Worm (Caenorhabditis elegans) whole organism, young adult: ENCODE data around the gene C16C8.27.
"Not testable (repeated sequence)": the region's sequence is repeated elsewhere in the genome, so short reads cannot be mapped to it uniquely, and the experiment has no call there.

ENCODE experiments used
- B0336.3 ChIP-seq: fragments of 200-800 bp; sonication (Bioruptor generic); IDR thresholded peaks from 2 replicates; pipeline ENCODE4 v1.3.6; 2022; ENCODE audit warnings: missing genetic modification characterization, missing compliant biosample characterization
- C17E4.6 ChIP-seq: fragments of 200-800 bp; sonication (Bioruptor generic); IDR thresholded peaks from 2 replicates; pipeline ENCODE4 v1.3.6; 2022; ENCODE audit warnings: missing genetic modification reagents, missing genetic modification characterization, missing compliant biosample characterization
- D2030.7 ChIP-seq: fragments of 200-800 bp; sonication (Bioruptor generic); IDR thresholded peaks from 2 replicates; pipeline ENCODE4 v1.3.6; 2022; ENCODE audit warnings: missing genetic modification reagents, missing genetic modification characterization, missing compliant biosample characterization
- F33H1.4 ChIP-seq: fragments of 200-800 bp; sonication (Bioruptor generic); IDR thresholded peaks from 2 replicates; pipeline ENCODE4 v1.3.6; 2022; ENCODE audit warnings: missing genetic modification reagents, missing genetic modification characterization, missing compliant biosample characterization
- F39B2.1 ChIP-seq: fragments of 200-800 bp; sonication (Bioruptor generic); IDR thresholded peaks from 2 replicates; pipeline ENCODE4 v1.3.6; 2022; ENCODE audit warnings: missing genetic modification reagents, missing genetic modification characterization, missing compliant biosample characterization
- F52B5.7 ChIP-seq: sonication (generic microtip); optimal IDR thresholded peaks from 2 replicates; lab custom pipeline; 2016; ENCODE audit warnings: mild to moderate bottlenecking, missing genetic modification characterization, missing compliant biosample characterization
- F57C9.4 ChIP-seq: sonication (generic microtip); optimal IDR thresholded peaks from 2 replicates; lab custom pipeline; 2017; ENCODE audit warnings: mild to moderate bottlenecking, missing genetic modification characterization, missing compliant biosample characterization
- K11D2.4 ChIP-seq: fragments of 200-800 bp; sonication (Bioruptor generic); IDR thresholded peaks from 2 replicates; pipeline ENCODE4 v1.3.6; 2022; ENCODE audit warnings: missing genetic modification reagents, missing genetic modification characterization, missing compliant biosample characterization
- T07F8.4 ChIP-seq: sonication (generic microtip); optimal IDR thresholded peaks from 2 replicates; lab custom pipeline; 2016; ENCODE audit warnings: mild to moderate bottlenecking, missing genetic modification characterization, moderate library complexity, missing compliant biosample characterization
- T26A5.8 ChIP-seq: sonication (generic microtip); optimal IDR thresholded peaks from 2 replicates; lab custom pipeline; 2016; ENCODE audit warnings: missing genetic modification characterization, missing compliant biosample characterization
- atf-7 ChIP-seq: sonication (generic microtip); optimal IDR thresholded peaks from 2 replicates; lab custom pipeline; 2017; ENCODE audit warnings: mild to moderate bottlenecking, missing genetic modification characterization, missing compliant biosample characterization
- athp-1 ChIP-seq: sonication (generic microtip); optimal IDR thresholded peaks from 2 replicates; lab custom pipeline; 2017; ENCODE audit warnings: mild to moderate bottlenecking, missing genetic modification characterization, missing compliant biosample characterization
- attf-5 ChIP-seq: fragments of 200-800 bp; sonication (Bioruptor generic); optimal IDR thresholded peaks from 2 replicates; lab custom pipeline; 2018; ENCODE audit warnings: mild to moderate bottlenecking, missing genetic modification characterization, missing compliant biosample characterization
- ccch-3 ChIP-seq: fragments of 200-800 bp; sonication (Bioruptor generic); optimal IDR thresholded peaks from 2 replicates; lab custom pipeline; 2018; ENCODE audit warnings: mild to moderate bottlenecking, missing genetic modification characterization, missing compliant biosample characterization
- cebp-1 ChIP-seq, 2 experiments: fragments of 200-800 bp in 1 of 2; sonication (Bioruptor generic) in 1 of 2; sonication (generic microtip) in 1 of 2; IDR thresholded peaks in 1 of 2; optimal IDR thresholded peaks in 1 of 2; 2 replicates each; pipeline versions ENCODE4 v1.3.6 to Lab custom; 2017 to 2022; ENCODE audit warnings: missing compliant biosample characterization in 2 of 2, missing genetic modification characterization in 2 of 2, mild to moderate bottlenecking in 1 of 2, missing genetic modification reagents in 1 of 2, moderate library complexity in 1 of 2
- ceh-79 ChIP-seq: sonication (generic microtip); optimal IDR thresholded peaks from 2 replicates; lab custom pipeline; 2017; ENCODE audit warnings: mild to moderate bottlenecking, missing genetic modification characterization, missing compliant biosample characterization
- ceh-91 ChIP-seq: fragments of 200-800 bp; sonication (Bioruptor generic); IDR thresholded peaks from 2 replicates; pipeline ENCODE4 v1.3.6; 2022; ENCODE audit warnings: missing genetic modification reagents, missing genetic modification characterization, missing compliant biosample characterization
- chd-7 ChIP-seq: sonication (generic microtip); optimal IDR thresholded peaks from 2 replicates; lab custom pipeline; 2016; ENCODE audit warnings: mild to moderate bottlenecking, missing genetic modification characterization, moderate library complexity, missing compliant biosample characterization
- die-1 ChIP-seq: sonication (generic microtip); optimal IDR thresholded peaks from 2 replicates; lab custom pipeline; 2016; ENCODE audit warnings: missing genotype, mild to moderate bottlenecking, missing genetic modification characterization, missing compliant biosample characterization
- dox-1 ChIP-seq: fragments of 200-800 bp; sonication (Bioruptor generic); IDR thresholded peaks from 2 replicates; pipeline ENCODE4 v1.3.6; 2022; ENCODE audit warnings: missing genetic modification reagents, missing genetic modification characterization, missing compliant biosample characterization
- dpff-1 ChIP-seq: sonication (generic microtip); optimal IDR thresholded peaks from 2 replicates; lab custom pipeline; 2017; ENCODE audit warnings: mild to moderate bottlenecking, missing genetic modification characterization, missing compliant biosample characterization
- egl-44 ChIP-seq: fragments of 200-800 bp; sonication (Bioruptor generic); IDR thresholded peaks from 2 replicates; pipeline ENCODE4 v1.3.6; 2022; ENCODE audit warnings: missing genetic modification reagents, missing genetic modification characterization, missing compliant biosample characterization
- egrh-3 ChIP-seq: fragments of 200-800 bp; sonication (Bioruptor generic); IDR thresholded peaks from 2 replicates; pipeline ENCODE4 v1.3.6; 2022; ENCODE audit warnings: missing genetic modification reagents, missing genetic modification characterization, missing compliant biosample characterization
- ets-4 ChIP-seq: fragments of 200-800 bp; sonication (Bioruptor generic); optimal IDR thresholded peaks from 2 replicates; lab custom pipeline; 2018; ENCODE audit warnings: mild to moderate bottlenecking, missing genetic modification characterization, missing compliant biosample characterization
- lin-26 ChIP-seq: fragments of 200-800 bp; sonication (Bioruptor generic); IDR thresholded peaks from 2 replicates; pipeline ENCODE4 v1.3.6; 2022; ENCODE audit warnings: missing genetic modification reagents, missing genetic modification characterization, missing compliant biosample characterization
- lsl-1 ChIP-seq: fragments of 200-800 bp; sonication (Bioruptor generic); optimal IDR thresholded peaks from 2 replicates; lab custom pipeline; 2018; ENCODE audit warnings: mild to moderate bottlenecking, missing genetic modification characterization, moderate library complexity, missing compliant biosample characterization
- madf-10 ChIP-seq: sonication (generic microtip); optimal IDR thresholded peaks from 2 replicates; lab custom pipeline; 2016; ENCODE audit warnings: mild to moderate bottlenecking, missing genetic modification characterization, missing compliant biosample characterization
- madf-3 ChIP-seq: fragments of 200-800 bp; sonication (Bioruptor generic); IDR thresholded peaks from 2 replicates; pipeline ENCODE4 v1.3.6; 2022; ENCODE audit warnings: missing genetic modification reagents, missing genetic modification characterization, missing compliant biosample characterization
- madf-6 ChIP-seq: fragments of 200-800 bp; sonication (Bioruptor generic); IDR thresholded peaks from 2 replicates; pipeline ENCODE4 v1.3.6; 2022; ENCODE audit warnings: missing genetic modification reagents, missing genetic modification characterization, missing compliant biosample characterization
- mcd-1 ChIP-seq: fragments of 200-800 bp; sonication (Bioruptor generic); IDR thresholded peaks from 2 replicates; pipeline ENCODE4 v1.3.6; 2022; ENCODE audit warnings: missing genetic modification reagents, missing genetic modification characterization, missing compliant biosample characterization
- nfya-1 ChIP-seq: sonication (generic microtip); optimal IDR thresholded peaks from 2 replicates; lab custom pipeline; 2017; ENCODE audit warnings: antibody characterized with exemption, missing compliant biosample characterization, missing genetic modification characterization, borderline replicate concordance; ENCODE audit not compliant: insufficient read depth
- nhr-27 ChIP-seq: fragments of 200-800 bp; sonication (Bioruptor generic); optimal IDR thresholded peaks from 2 replicates; lab custom pipeline; 2018; ENCODE audit warnings: mild to moderate bottlenecking, missing genetic modification characterization, moderate library complexity, missing compliant biosample characterization
- rcor-1 ChIP-seq: fragments of 200-800 bp; sonication (Bioruptor generic); IDR thresholded peaks from 2 replicates; pipeline ENCODE4 v1.3.6; 2022; ENCODE audit warnings: missing genetic modification reagents, missing genetic modification characterization, missing compliant biosample characterization
- snpc-4 ChIP-seq, 5 experiments: fragments of 150-350 bp in 1 of 5; sonication (generic microtip) in 4 of 5; optimal IDR thresholded peaks; 2 replicates each; lab custom pipeline; 2014 to 2018; ENCODE audit warnings: missing genetic modification characterization in 5 of 5, missing biosample characterization in 3 of 5, antibody characterized with exemption in 2 of 5, mild to moderate bottlenecking in 2 of 5, missing compliant biosample characterization in 2 of 5, missing genotype in 2 of 5, moderate library complexity in 2 of 5, missing genetic modification reagents in 1 of 5
- sptf-2 ChIP-seq: fragments of 200-800 bp; sonication (Bioruptor generic); optimal IDR thresholded peaks from 2 replicates; lab custom pipeline; 2018; ENCODE audit warnings: mild to moderate bottlenecking, missing genetic modification characterization, missing compliant biosample characterization
- tbx-9 ChIP-seq: sonication (generic microtip); optimal IDR thresholded peaks from 2 replicates; lab custom pipeline; 2016; ENCODE audit warnings: borderline replicate concordance, missing genetic modification characterization, inconsistent platforms, missing compliant biosample characterization
- tlf-1 ChIP-seq: fragments of 200-800 bp; sonication (Bioruptor generic); optimal IDR thresholded peaks from 2 replicates; lab custom pipeline; 2018; ENCODE audit warnings: mild to moderate bottlenecking, missing genetic modification characterization, missing compliant biosample characterization
- xnd-1 ChIP-seq: sonication (generic microtip); optimal IDR thresholded peaks from 2 replicates; lab custom pipeline; 2016; ENCODE audit warnings: missing genotype, missing genetic modification reagents, missing genetic modification characterization, missing compliant biosample characterization
- zim-3 ChIP-seq: sonication (generic microtip); optimal IDR thresholded peaks from 2 replicates; lab custom pipeline; 2017; ENCODE audit warnings: mild to moderate bottlenecking, missing genetic modification characterization, moderate library complexity, missing compliant biosample characterization
- ztf-18 ChIP-seq: sonication (generic microtip); optimal IDR thresholded peaks from 2 replicates; lab custom pipeline; 2016; ENCODE audit warnings: missing genotype, mild to moderate bottlenecking, missing genetic modification characterization, missing compliant biosample characterization
- ztf-3 ChIP-seq: fragments of 200-800 bp; sonication (Bioruptor generic); optimal IDR thresholded peaks from 2 replicates; lab custom pipeline; 2018; ENCODE audit warnings: mild to moderate bottlenecking, missing genetic modification characterization, missing compliant biosample characterization

C16C8.27 gene

ce11 chrII:3449514-3449913 is 8.0 kb downstream of the C16C8.27 start, which contains the start of gene C16C8.14:
C16C8.14 (plus strand) TSS chrII:3449814.
- TF ChIP-seq C17E4.6; ets-4 (GFP tag; lab: Kevin White, UChicago); die-1 (tag; lab: Kevin White, UChicago): not testable (repeated sequence)
- TF ChIP-seq, all 124 proteins: peak for 0; not testable (repeated sequence) for 124

- no peak for TF ChIP-seq zim-3 (tag; lab: Kevin White, UChicago)
- no peak for TF ChIP-seq egrh-3
- TF ChIP-seq rcor-1 (GFP tag; lab: Robert Waterston, UW) = no peak
- TF ChIP-seq chd-7 (tag; lab: Kevin White, UChicago) = no peak
- TF ChIP-seq nfya-1 = no peak
- peak; percentile 18; the same call in 1 of the 2 replicates for TF ChIP-seq D2030.7 (GFP tag; lab: Robert Waterston, UW)
- TF ChIP-seq ztf-18 = no peak
- TF ChIP-seq K11D2.4 (GFP tag; lab: Robert Waterston, UW) = no peak
- TF ChIP-seq lsl-1 (GFP tag; lab: Kevin White, UChicago) = peak; percentile 72
- no peak for TF ChIP-seq ceh-79
These were observed 10.9 kb downstream of the C16C8.27 start, which contains the start of gene C16C8.12 for ce11 chrII:3452421-3452820. C16C8.12 (plus strand) TSS chrII:3452721.

- TF ChIP-seq dox-1 (GFP tag; lab: Robert Waterston, UW) = no peak
- TF ChIP-seq xnd-1 (tag; lab: Kevin White, UChicago) = peak; percentile 7
- peak; percentile 80 for TF ChIP-seq lsl-1 (GFP tag; lab: Kevin White, UChicago)
- no peak for TF ChIP-seq cebp-1 (GFP tag; IDR thresholded peaks at IDR 0.05; lab: Robert Waterston, UW)
- no peak for TF ChIP-seq cebp-1 (tag; optimal IDR thresholded peaks at IDR 0.05; lab: Kevin White, UChicago)
- TF ChIP-seq F57C9.4 (tag; lab: Kevin White, UChicago) = no peak
- TF ChIP-seq attf-5 (GFP tag; lab: Kevin White, UChicago) = no peak
- TF ChIP-seq lin-26 (GFP tag; lab: Robert Waterston, UW) = no peak
- TF ChIP-seq egl-44 = no peak
- TF ChIP-seq tbx-9 (tag; lab: Kevin White, UChicago) = no peak
- TF ChIP-seq snpc-4 (GFP tag; optimal IDR thresholded peaks at IDR 0.05; lab: Kevin White, UChicago) = no peak
- TF ChIP-seq snpc-4 (tag; optimal IDR thresholded peaks at IDR 0.05; lab: Kevin White, UChicago) = no peak
- TF ChIP-seq B0336.3 (GFP tag; lab: Robert Waterston, UW) = no peak
- no peak for TF ChIP-seq tlf-1 (GFP tag; lab: Kevin White, UChicago)
- no peak for TF ChIP-seq atf-7
- TF ChIP-seq F33H1.4 (GFP tag; lab: Robert Waterston, UW) = 0 out of 2 replicates have a peak, but pooled peaks have one; percentile 25
- no peak for TF ChIP-seq madf-3
- TF ChIP-seq K11D2.4 (GFP tag; lab: Robert Waterston, UW) = no peak
- no peak for TF ChIP-seq dpff-1 (tag; lab: Kevin White, UChicago)
- peak; percentile 20 for TF ChIP-seq athp-1
- no peak for TF ChIP-seq chd-7 (tag; lab: Kevin White, UChicago)
- no peak for TF ChIP-seq ztf-3 (GFP tag; lab: Kevin White, UChicago)
- no peak for TF ChIP-seq T26A5.8 (tag; lab: Kevin White, UChicago)
- no peak for TF ChIP-seq madf-10
- TF ChIP-seq T07F8.4 (tag; lab: Kevin White, UChicago) = no peak
- no peak for TF ChIP-seq nhr-27 (tag; lab: Kevin White, UChicago)
- no peak for TF ChIP-seq sptf-2 (GFP tag; lab: Kevin White, UChicago)
- no peak for TF ChIP-seq ztf-18
- TF ChIP-seq madf-6 (GFP tag; lab: Robert Waterston, UW) = peak; percentile 51; the same call in 1 of the 2 replicates
- TF ChIP-seq nfya-1 = no peak
- no peak for TF ChIP-seq F52B5.7 (tag; lab: Kevin White, UChicago)
- no peak for TF ChIP-seq ceh-91 (GFP tag; lab: Robert Waterston, UW)
- TF ChIP-seq die-1 (tag; lab: Kevin White, UChicago) = no peak
- no peak for TF ChIP-seq F39B2.1 (GFP tag; lab: Robert Waterston, UW)
- no peak for TF ChIP-seq mcd-1
- no peak for TF ChIP-seq ccch-3 (GFP tag; lab: Kevin White, UChicago)
These were observed 12.0 kb downstream of the C16C8.27 start, which contains the start of gene C16C8.11 for ce11 chrII:3453521-3453920. C16C8.11 (plus strand) TSS chrII:3453708.
